Fruit fly (Drosophila melanogaster) whole organism, embryonic: ENCODE results near the gene CG34034.

Experiments
- Awh ChIP-seq: fragments of 200-800 bp; sonication (Bioruptor generic); IDR thresholded peaks from 2 replicates; pipeline ENCODE4, ENCODE4 v1.3.6; 2022; ENCODE audit warnings: missing biosample characterization, missing genetic modification characterization
- BEAF-32 ChIP-seq: fragments of 200-800 bp; sonication (Bioruptor generic); optimal IDR thresholded peaks from 3 replicates; lab custom pipeline; 2017; ENCODE audit warnings: missing biosample characterization, missing genetic modification characterization, mild to moderate bottlenecking, moderate library complexity, missing genetic modification reagents
- CG10274 ChIP-seq: fragments of 200-800 bp; sonication (Bioruptor generic); optimal IDR thresholded peaks from 3 replicates; lab custom pipeline; 2017; ENCODE audit warnings: missing biosample characterization, mild to moderate bottlenecking, missing genetic modification characterization
- CG11093 ChIP-seq: fragments of 200-800 bp; sonication (Bioruptor generic); IDR thresholded peaks from 3 replicates; pipeline ENCODE4 v1.3.6; 2022; ENCODE audit warnings: missing biosample characterization, missing genetic modification characterization
- CG11504 ChIP-seq: fragments of 200-800 bp; sonication (Bioruptor generic); optimal IDR thresholded peaks from 3 replicates; lab custom pipeline; 2019; ENCODE audit warnings: missing biosample characterization, mild to moderate bottlenecking, missing genetic modification characterization, moderate library complexity
- CG12104 ChIP-seq: fragments of 200-800 bp; sonication (Bioruptor generic); optimal IDR thresholded peaks from 3 replicates; lab custom pipeline; 2016; ENCODE audit warnings: missing biosample characterization, missing genetic modification characterization
- CG12659 ChIP-seq: fragments of 200-800 bp; sonication (Bioruptor generic); optimal IDR thresholded peaks from 3 replicates; lab custom pipeline; 2017; ENCODE audit warnings: mild to moderate bottlenecking, missing biosample characterization, missing genetic modification reagents, missing genetic modification characterization
- CG12769 ChIP-seq: fragments of 200-800 bp; sonication (Bioruptor generic); optimal IDR thresholded peaks from 2 replicates; lab custom pipeline; 2019; ENCODE audit warnings: missing biosample characterization, mild to moderate bottlenecking, missing genetic modification characterization, moderate library complexity
- CG1602 ChIP-seq: fragments of 200-800 bp; sonication (Bioruptor generic); optimal IDR thresholded peaks from 3 replicates; lab custom pipeline; 2016; ENCODE audit warnings: missing biosample characterization, missing genetic modification characterization
- CG17361 ChIP-seq: fragments of 200-800 bp; sonication (Bioruptor generic); IDR thresholded peaks from 3 replicates; pipeline ENCODE4 v1.3.6; 2022; ENCODE audit warnings: missing biosample characterization, missing genetic modification characterization
- CG17829 ChIP-seq: fragments of 200-800 bp; optimal IDR thresholded peaks from 2 replicates; lab custom pipeline; 2019; ENCODE audit warnings: missing biosample characterization, mild to moderate bottlenecking, missing genetic modification characterization, moderate library complexity
- CG18599 ChIP-seq: fragments of 200-800 bp; sonication (Bioruptor generic); optimal IDR thresholded peaks from 3 replicates; lab custom pipeline; 2017; ENCODE audit warnings: missing biosample characterization, missing genetic modification characterization, mild to moderate bottlenecking, moderate library complexity, missing genetic modification reagents
- CG30403 ChIP-seq: fragments of 200-800 bp; sonication (Bioruptor generic); optimal IDR thresholded peaks from 3 replicates; lab custom pipeline; 2016; ENCODE audit warnings: missing biosample characterization, missing genetic modification characterization
- CG31388 ChIP-seq: fragments of 200-800 bp; sonication (Bioruptor generic); optimal IDR thresholded peaks from 2 replicates; lab custom pipeline; 2016; ENCODE audit warnings: missing biosample characterization, missing genetic modification characterization
- CG3281 ChIP-seq: fragments of 200-800 bp; sonication (Bioruptor generic); optimal IDR thresholded peaks from 3 replicates; lab custom pipeline; 2017; ENCODE audit warnings: missing biosample characterization, mild to moderate bottlenecking, missing genetic modification characterization
- CG7786 ChIP-seq: fragments of 200-800 bp; sonication (Bioruptor generic); optimal IDR thresholded peaks from 2 replicates; lab custom pipeline; 2016; ENCODE audit warnings: missing biosample characterization, missing genetic modification characterization
- CG7987 ChIP-seq: fragments of 200-800 bp; sonication (Bioruptor generic); optimal IDR thresholded peaks from 2 replicates; lab custom pipeline; 2018; ENCODE audit warnings: missing biosample characterization, mild to moderate bottlenecking, missing genetic modification characterization, moderate library complexity
- CG8924 ChIP-seq: fragments of 200-800 bp; optimal IDR thresholded peaks from 3 replicates; lab custom pipeline; 2019; ENCODE audit warnings: missing biosample characterization, mild to moderate bottlenecking, missing genetic modification characterization, moderate library complexity
- CG9437 ChIP-seq: fragments of 200-800 bp; sonication (Bioruptor generic); optimal IDR thresholded peaks from 2 replicates; lab custom pipeline; 2018; ENCODE audit warnings: missing biosample characterization, mild to moderate bottlenecking, missing genetic modification characterization
- CG9932 ChIP-seq: fragments of 200-800 bp; sonication (Bioruptor generic); IDR thresholded peaks from 2 replicates; pipeline ENCODE4 v1.3.6; 2022; ENCODE audit warnings: missing biosample characterization, missing genetic modification characterization
- D19B ChIP-seq: fragments of 200-800 bp; sonication (Bioruptor generic); optimal IDR thresholded peaks from 2 replicates; lab custom pipeline; 2017; ENCODE audit warnings: missing biosample characterization, mild to moderate bottlenecking, missing genetic modification characterization
- Fer1 ChIP-seq: fragments of 200-800 bp; sonication (Bioruptor generic); optimal IDR thresholded peaks from 2 replicates; lab custom pipeline; 2017; ENCODE audit warnings: missing biosample characterization, mild to moderate bottlenecking, missing genetic modification characterization
- HHEX ChIP-seq: fragments of 200-800 bp; sonication (Bioruptor generic); optimal IDR thresholded peaks from 3 replicates; lab custom pipeline; 2017; ENCODE audit warnings: missing biosample characterization, mild to moderate bottlenecking, missing genetic modification characterization, missing genetic modification reagents
- HLH3B ChIP-seq: fragments of 200-800 bp; sonication (Bioruptor generic); IDR thresholded peaks from 2 replicates; pipeline ENCODE4 v1.3.6; 2022; ENCODE audit warnings: missing biosample characterization, missing genetic modification characterization
- Hr78 ChIP-seq, 2 experiments: fragments of 200-800 bp in 1 of 2; fragments of >200 bp in 1 of 2; sonication (Bioruptor generic) in 1 of 2; optimal IDR thresholded peaks; 2 replicates each; lab custom pipeline; 2017 to 2019; ENCODE audit warnings: missing biosample characterization in 2 of 2, missing genetic modification characterization in 2 of 2, mild to moderate bottlenecking in 1 of 2, moderate library complexity in 1 of 2
- MBD-R2 ChIP-seq: fragments of 200-800 bp; sonication (Bioruptor generic); IDR thresholded peaks from 2 replicates; pipeline ENCODE4 v1.3.6; 2022; ENCODE audit warnings: missing biosample characterization, missing genetic modification characterization
- Med ChIP-seq: fragments of 200-800 bp; sonication (Bioruptor generic); peaks from one replicate; lab custom pipeline; 2016; ENCODE audit warnings: missing biosample characterization, missing genetic modification characterization, mild to moderate bottlenecking, inconsistent platforms, moderate library complexity
- Mrtf ChIP-seq: fragments of 200-800 bp; sonication (Bioruptor generic); IDR thresholded peaks from 3 replicates; pipeline ENCODE4 v1.3.6; 2022; ENCODE audit warnings: missing biosample characterization, missing genetic modification characterization
- Optix ChIP-seq: fragments of 200-800 bp; sonication (Bioruptor generic); IDR thresholded peaks from 3 replicates; pipeline ENCODE4 v1.3.6; 2022; ENCODE audit warnings: missing biosample characterization, missing genetic modification characterization
- Vsx1 ChIP-seq: fragments of 200-800 bp; sonication (Bioruptor generic); optimal IDR thresholded peaks from 2 replicates; lab custom pipeline; 2017; ENCODE audit warnings: missing biosample characterization, mild to moderate bottlenecking, missing genetic modification characterization, missing genetic modification reagents
- bcd ChIP-seq: fragments of 200-800 bp; sonication (Bioruptor generic); optimal IDR thresholded peaks from 2 replicates; lab custom pipeline; 2017; ENCODE audit warnings: missing biosample characterization, mild to moderate bottlenecking, missing genetic modification characterization
- cas ChIP-seq: fragments of 200-800 bp; sonication (Bioruptor generic); IDR thresholded peaks from 2 replicates; pipeline ENCODE4 v1.3.6; 2022; ENCODE audit warnings: missing biosample characterization, missing genetic modification characterization
- exex ChIP-seq: fragments of 200-800 bp; sonication (Bioruptor generic); optimal IDR thresholded peaks from 4 replicates; lab custom pipeline; 2018; ENCODE audit warnings: missing biosample characterization, mild to moderate bottlenecking, missing genetic modification characterization, moderate library complexity
- gcm ChIP-seq: fragments of 200-800 bp; sonication (Bioruptor generic); optimal IDR thresholded peaks from 2 replicates; lab custom pipeline; 2019; ENCODE audit warnings: missing biosample characterization, mild to moderate bottlenecking, missing genetic modification characterization, moderate library complexity
- gem ChIP-seq: fragments of 200-800 bp; sonication (Bioruptor generic); optimal IDR thresholded peaks from 2 replicates; lab custom pipeline; 2019; ENCODE audit warnings: missing biosample characterization, mild to moderate bottlenecking, missing genetic modification characterization, moderate library complexity
- grau ChIP-seq: fragments of 200-800 bp; optimal IDR thresholded peaks from 3 replicates; lab custom pipeline; 2019; ENCODE audit warnings: missing biosample characterization, mild to moderate bottlenecking, missing genetic modification characterization, moderate library complexity
- gsb ChIP-seq: fragments of 200-800 bp; sonication (Bioruptor generic); IDR thresholded peaks from 2 replicates; pipeline ENCODE4 v1.3.6; 2022; ENCODE audit warnings: missing biosample characterization, missing genetic modification characterization
- gt ChIP-seq: fragments of 200-800 bp; sonication (Bioruptor generic); IDR thresholded peaks from 2 replicates; pipeline ENCODE4 v1.3.6; 2022; ENCODE audit warnings: missing biosample characterization, missing genetic modification characterization
- ind ChIP-seq: fragments of 200-800 bp; sonication (Bioruptor generic); optimal IDR thresholded peaks from 3 replicates; lab custom pipeline; 2016; ENCODE audit warnings: missing biosample characterization, missing genetic modification characterization
- insv ChIP-seq, 2 experiments: fragments of 200-800 bp; sonication (Bioruptor generic); optimal IDR thresholded peaks; 3 replicates each; lab custom pipeline; 2016 to 2018; ENCODE audit warnings: missing biosample characterization in 2 of 2, missing genetic modification characterization in 2 of 2
- kah ChIP-seq: fragments of 200-800 bp; sonication (Bioruptor generic); optimal IDR thresholded peaks from 2 replicates; lab custom pipeline; 2018; ENCODE audit warnings: missing biosample characterization, mild to moderate bottlenecking, missing genetic modification characterization
- ken ChIP-seq: fragments of 200-800 bp; sonication (Bioruptor generic); IDR thresholded peaks from 3 replicates; pipeline ENCODE4 v1.3.6; 2022; ENCODE audit warnings: missing biosample characterization, missing genetic modification characterization
- luna ChIP-seq: fragments of 200-800 bp; sonication (Bioruptor generic); optimal IDR thresholded peaks from 2 replicates; lab custom pipeline; 2016; ENCODE audit warnings: missing biosample characterization, missing genetic modification characterization
- odd ChIP-seq: fragments of 200-800 bp; sonication (Bioruptor generic); optimal IDR thresholded peaks from 2 replicates; lab custom pipeline; 2017; ENCODE audit warnings: missing biosample characterization, mild to moderate bottlenecking, missing genetic modification characterization
- org-1 ChIP-seq: fragments of 200-800 bp; sonication (Bioruptor generic); optimal IDR thresholded peaks from 2 replicates; lab custom pipeline; 2017; ENCODE audit warnings: missing biosample characterization, missing genetic modification characterization
- p53 ChIP-seq: fragments of 200-800 bp; sonication (Bioruptor generic); optimal IDR thresholded peaks from 2 replicates; lab custom pipeline; 2016; ENCODE audit warnings: missing biosample characterization, missing genetic modification characterization
- pnt ChIP-seq: fragments of 200-800 bp; sonication (Bioruptor generic); optimal IDR thresholded peaks from 3 replicates; lab custom pipeline; 2016; ENCODE audit warnings: missing biosample characterization, missing genetic modification characterization
- repo ChIP-seq: fragments of 200-800 bp; sonication (Bioruptor generic); optimal IDR thresholded peaks from 2 replicates; lab custom pipeline; 2016; ENCODE audit warnings: missing biosample characterization, missing genetic modification characterization
- vfl ChIP-seq: fragments of 200-800 bp; sonication (Bioruptor generic); optimal IDR thresholded peaks from 2 replicates; lab custom pipeline; 2016; ENCODE audit warnings: missing biosample characterization, missing genetic modification characterization
- wek ChIP-seq: fragments of 200-800 bp; sonication (Bioruptor generic); optimal IDR thresholded peaks from 3 replicates; lab custom pipeline; 2018; ENCODE audit warnings: missing biosample characterization, mild to moderate bottlenecking, missing genetic modification characterization, moderate library complexity
- wor ChIP-seq: fragments of 200-800 bp; sonication (Bioruptor generic); IDR thresholded peaks from 2 replicates; pipeline ENCODE4 v1.3.6; 2022; ENCODE audit warnings: missing biosample characterization, missing genetic modification characterization
- zf30C ChIP-seq: fragments of 200-800 bp; sonication (Bioruptor generic); optimal IDR thresholded peaks from 3 replicates; lab custom pipeline; 2018; ENCODE audit warnings: missing biosample characterization, mild to moderate bottlenecking, missing genetic modification characterization

Gene CG34034

dm6 chr3R:21698895-21699300 is 40.0 kb downstream of the CG34034 start (continued):
- no peak for TF ChIP-seq gcm (GFP tag; lab: Kevin White, UChicago)
- TF ChIP-seq CG8924 (tag; lab: Kevin White, UChicago): peak; percentile 24
- no peak for TF ChIP-seq Hr78 (GFP tag; optimal IDR thresholded peaks at IDR 0.05; lab: Kevin White, UChicago)
- peak; percentile 18 for TF ChIP-seq Fer1 (GFP tag; lab: Kevin White, UChicago)
- no peak for TF ChIP-seq p53 (GFP tag; lab: Kevin White, UChicago)
- no peak for TF ChIP-seq CG7987 (GFP tag; lab: Kevin White, UChicago)
- no peak for TF ChIP-seq BEAF-32 (GFP tag; lab: Kevin White, UChicago)
- TF ChIP-seq zf30C (GFP tag; lab: Kevin White, UChicago): no peak
- peak; percentile 9 for TF ChIP-seq ind (GFP tag; lab: Kevin White, UChicago)
- TF ChIP-seq repo: no peak
- no peak for TF ChIP-seq ken (GFP tag; lab: Robert Waterston, UW)
- TF ChIP-seq org-1 (GFP tag; lab: Kevin White, UChicago): peak; percentile 6
- peak; percentile 70 for TF ChIP-seq gem (tag; lab: Kevin White, UChicago)
- no peak for TF ChIP-seq luna (GFP tag; lab: Kevin White, UChicago)
- no peak for TF ChIP-seq wek (GFP tag; lab: Kevin White, UChicago)
- TF ChIP-seq Mrtf: no peak
- peak; percentile 22 for TF ChIP-seq CG17829
- no peak for TF ChIP-seq insv (GFP tag; optimal IDR thresholded peaks at IDR 0.05; lab: Kevin White, UChicago)
- TF ChIP-seq MBD-R2 (GFP tag; lab: Robert Waterston, UW): no peak
- no peak for TF ChIP-seq CG1602 (GFP tag; lab: Kevin White, UChicago)
- TF ChIP-seq cas: no peak
- 0 out of 2 replicates have a peak, but pooled peaks have one; percentile 13 for TF ChIP-seq Awh (GFP tag; lab: Robert Waterston, UW)
- TF ChIP-seq grau (tag; lab: Kevin White, UChicago): peak; percentile 55
- TF ChIP-seq vfl: no peak
- peak; percentile 77 for TF ChIP-seq CG11504 (tag; lab: Kevin White, UChicago)
- TF ChIP-seq exex (tag; lab: Kevin White, UChicago): no peak
- peak; percentile 33 for TF ChIP-seq CG12659
- TF ChIP-seq HLH3B (GFP tag; lab: Robert Waterston, UW): no peak
- TF ChIP-seq CG30403 (GFP tag; lab: Kevin White, UChicago): peak; percentile 39
- no peak for TF ChIP-seq odd (GFP tag; lab: Kevin White, UChicago)
- no peak for TF ChIP-seq Optix (GFP tag; lab: Robert Waterston, UW)
- TF ChIP-seq wor: peak; percentile 34; the same call in 1 of the 2 replicates
- TF ChIP-seq CG9437 (GFP tag; lab: Kevin White, UChicago): peak; percentile 6
- TF ChIP-seq kah (GFP tag; lab: Kevin White, UChicago): no peak
- no peak for TF ChIP-seq gt
- TF ChIP-seq CG31388: no peak
- no peak for TF ChIP-seq CG9932 (GFP tag; lab: Robert Waterston, UW)
- peak; percentile 49; the same call in 1 of the 3 replicates for TF ChIP-seq CG17361 (GFP tag; lab: Robert Waterston, UW)
- peak; percentile 15 for TF ChIP-seq bcd (GFP tag; lab: Kevin White, UChicago)
- TF ChIP-seq CG12104 (GFP tag; lab: Kevin White, UChicago): no peak
- no peak for TF ChIP-seq CG11093 (GFP tag; lab: Robert Waterston, UW)
- no peak for TF ChIP-seq CG12769 (tag; lab: Kevin White, UChicago)
- no peak for TF ChIP-seq CG3281 (GFP tag; lab: Kevin White, UChicago)
- no peak for TF ChIP-seq CG18599
- TF ChIP-seq Med (GFP tag; lab: Kevin White, UChicago): peak; percentile 71
- TF ChIP-seq gsb (GFP tag; lab: Robert Waterston, UW): no peak
- TF ChIP-seq Vsx1 (GFP tag; lab: Kevin White, UChicago): no peak
- TF ChIP-seq CG7786 (GFP tag; lab: Kevin White, UChicago): no peak
- TF ChIP-seq HHEX (GFP tag; lab: Kevin White, UChicago): peak; percentile 40
- TF ChIP-seq pnt (GFP tag; lab: Kevin White, UChicago): no peak
- TF ChIP-seq CG10274 (GFP tag; lab: Kevin White, UChicago): no peak
- TF ChIP-seq D19B: no peak
